Worm (Caenorhabditis elegans): ENCODE data around the gene srxa-4.

The srxa-4 gene

DNA sequence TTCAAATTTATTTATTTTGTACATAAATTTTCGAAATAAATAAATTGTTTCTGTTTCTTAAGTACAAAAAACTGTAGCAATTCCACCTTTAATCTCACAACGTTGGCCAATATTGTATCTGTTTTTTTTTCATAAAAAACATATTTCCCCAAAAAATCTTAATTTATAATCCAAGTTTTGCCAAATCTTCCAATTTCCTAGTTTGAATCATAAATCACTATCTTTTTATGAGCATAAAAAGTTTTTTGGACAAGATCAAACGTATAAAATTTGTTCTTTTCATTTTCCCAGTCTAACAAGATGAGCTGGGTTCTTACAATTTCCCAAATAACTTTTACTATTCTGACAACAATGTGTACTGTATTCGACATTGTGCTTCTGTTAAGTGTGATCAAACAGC is at the start of gene srxa-4:
Gene srxa-4, plus strand, starts transcription at position 301 of the 400 bp plus-strand sequence.
- TF ChIP-seq egl-5 (tag; optimal IDR thresholded peaks at IDR 0.05) (no peak), nhr-43 (tag; optimal IDR thresholded peaks at IDR 0.05; ENCODE audit: poor library complexity, severe bottlenecking) (no peak), elt-1 (tag; optimal IDR thresholded peaks at IDR 0.05) (no peak), ceh-16 (tag; optimal IDR thresholded peaks at IDR 0.05) (no peak), ztf-4 (tag; optimal IDR thresholded peaks at IDR 0.05) (no peak), lin-15B (tag; optimal IDR thresholded peaks at IDR 0.05) (no peak), egl-27 (tag; optimal IDR thresholded peaks at IDR 0.05) (no peak), sea-2 (GFP tag; optimal IDR thresholded peaks at IDR 0.05) (no peak), unc-62 (GFP tag; optimal IDR thresholded peaks at IDR 0.05) (no peak), hmg-11 (tag; optimal IDR thresholded peaks at IDR 0.05) (no peak), pha-4 (tag; optimal IDR thresholded peaks at IDR 0.05) (no peak), nhr-12 (tag; optimal IDR thresholded peaks at IDR 0.05) (no peak), nhr-67 (tag; optimal IDR thresholded peaks at IDR 0.05) (no peak)

DNA sequence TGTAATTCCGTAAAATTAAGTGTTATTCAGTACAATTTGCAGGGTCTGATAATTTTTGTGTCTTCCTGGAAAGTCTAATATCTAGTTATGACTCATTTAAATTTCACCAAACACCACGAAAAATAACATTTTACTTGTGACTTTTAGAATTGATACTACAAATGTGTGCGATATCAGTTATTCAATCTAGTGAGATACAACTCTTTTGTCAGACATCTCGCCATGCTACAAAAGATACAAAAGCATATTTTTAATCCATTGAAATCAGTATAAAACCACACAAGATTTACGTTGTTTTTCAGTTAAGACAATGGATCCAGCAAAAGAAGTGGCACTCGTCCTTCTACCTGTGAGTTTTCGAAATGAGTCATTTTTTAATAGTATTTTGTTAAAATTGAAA is 46.2 kb upstream of the srxa-4 start, which contains the start of gene srx-56:
Gene srx-56, plus strand, starts transcription at position 301 of the 400 bp plus-strand sequence.
- no peak for TF ChIP-seq unc-62 (GFP tag; optimal IDR thresholded peaks at IDR 0.05)
- TF ChIP-seq jun-1 (tag; optimal IDR thresholded peaks at IDR 0.05), result no peak
- no peak for TF ChIP-seq nhr-67 (tag; optimal IDR thresholded peaks at IDR 0.05)
- no peak for TF ChIP-seq lsy-12 (tag; optimal IDR thresholded peaks at IDR 0.05)
- TF ChIP-seq nhr-25 (tag; optimal IDR thresholded peaks at IDR 0.05), result no peak
- no peak for TF ChIP-seq fos-1 (tag; optimal IDR thresholded peaks at IDR 0.05)
- no peak for TF ChIP-seq fkh-2 (tag; optimal IDR thresholded peaks at IDR 0.05)
- no peak for TF ChIP-seq elt-3 (tag; optimal IDR thresholded peaks at IDR 0.05)
- no peak for TF ChIP-seq egl-27 (tag; optimal IDR thresholded peaks at IDR 0.05)
- TF ChIP-seq pha-4 (tag; optimal IDR thresholded peaks at IDR 0.05), result no peak
- no peak for TF ChIP-seq nhr-237 (tag; optimal IDR thresholded peaks at IDR 0.05)

DNA sequence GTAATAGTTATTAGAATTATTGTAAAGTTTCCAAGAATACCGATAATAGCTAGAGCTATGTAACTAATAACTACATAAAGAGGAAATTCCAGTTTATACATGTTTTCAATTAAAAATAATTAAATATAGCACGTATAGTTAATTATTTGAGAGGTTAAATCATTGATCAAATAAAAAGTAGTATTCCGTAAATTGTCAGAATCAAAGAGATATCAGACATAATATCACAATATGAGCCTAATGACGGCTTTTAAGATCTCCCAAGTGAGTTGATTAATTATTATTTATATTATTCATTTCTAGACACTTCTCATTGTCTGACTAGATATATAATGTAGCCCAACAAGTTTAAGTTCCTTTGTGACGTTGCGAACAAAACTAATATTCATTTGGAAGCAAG is 40.9 kb upstream of the srxa-4 start, which contains the start of gene srsx-24:
Gene srsx-24, minus strand, starts transcription at position 101 of the 400 bp plus-strand sequence.
- TF ChIP-seq nhr-77 (tag; optimal IDR thresholded peaks at IDR 0.05) (no peak), jun-1 (tag; optimal IDR thresholded peaks at IDR 0.05) (no peak), fos-1 (tag; optimal IDR thresholded peaks at IDR 0.05) (no peak), eor-1 (tag; optimal IDR thresholded peaks at IDR 0.05) (no peak), pha-4 (tag; optimal IDR thresholded peaks at IDR 0.05) (no peak), elt-1 (tag; optimal IDR thresholded peaks at IDR 0.05) (no peak), ceh-82 (tag; optimal IDR thresholded peaks at IDR 0.05) (no peak), hmg-11 (tag; optimal IDR thresholded peaks at IDR 0.05) (no peak), unc-62 (GFP tag; optimal IDR thresholded peaks at IDR 0.05) (no peak), skn-1 (tag; optimal IDR thresholded peaks at IDR 0.05) (no peak), nhr-237 (tag; optimal IDR thresholded peaks at IDR 0.05) (no peak), ZK546.5 (tag; optimal IDR thresholded peaks at IDR 0.05) (no peak), ceh-9 (tag; optimal IDR thresholded peaks at IDR 0.05) (no peak), egl-5 (tag; optimal IDR thresholded peaks at IDR 0.05) (no peak), egl-27 (tag; optimal IDR thresholded peaks at IDR 0.05) (no peak), unc-39 (tag; optimal IDR thresholded peaks at IDR 0.05) (no peak)

DNA sequence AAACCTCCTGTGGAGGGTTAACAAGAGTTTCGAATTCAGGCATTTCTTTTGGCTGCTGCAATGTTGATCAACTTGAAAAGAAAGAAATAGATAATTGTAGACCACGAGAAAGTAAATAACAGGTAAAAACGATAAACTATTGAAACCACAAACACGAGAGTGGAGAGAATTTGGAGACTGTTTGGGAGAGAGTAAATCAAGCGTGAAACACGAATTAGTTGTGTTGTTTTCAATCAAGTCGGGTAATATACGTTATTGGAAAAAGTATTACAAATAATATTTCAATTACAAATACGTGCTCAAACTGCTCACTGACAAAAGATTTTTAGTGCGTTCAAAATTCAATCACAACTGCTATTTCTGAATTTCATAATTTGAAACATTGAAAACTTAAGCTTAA is 39.3 kb upstream of the srxa-4 start, which contains the start of gene C03G6.17:
Gene C03G6.17, minus strand, starts transcription at position 101 of the 400 bp plus-strand sequence.
- no peak for TF ChIP-seq daf-12 (tag; optimal IDR thresholded peaks at IDR 0.05)
- no peak for TF ChIP-seq nhr-23 (tag; optimal IDR thresholded peaks at IDR 0.05)
- TF ChIP-seq sea-2 (GFP tag; optimal IDR thresholded peaks at IDR 0.05), result no peak
- no peak for TF ChIP-seq ztf-11 (tag; optimal IDR thresholded peaks at IDR 0.05)
- TF ChIP-seq lin-15B (tag; optimal IDR thresholded peaks at IDR 0.05), result no peak
- TF ChIP-seq nhr-12 (tag; optimal IDR thresholded peaks at IDR 0.05), result no peak
- TF ChIP-seq egl-27 (tag; optimal IDR thresholded peaks at IDR 0.05), result no peak
- TF ChIP-seq aly-2 (tag; optimal IDR thresholded peaks at IDR 0.05), result no peak
- TF ChIP-seq nhr-67 (tag; optimal IDR thresholded peaks at IDR 0.05), result no peak
- no peak for TF ChIP-seq nhr-28 (tag; optimal IDR thresholded peaks at IDR 0.05)

DNA sequence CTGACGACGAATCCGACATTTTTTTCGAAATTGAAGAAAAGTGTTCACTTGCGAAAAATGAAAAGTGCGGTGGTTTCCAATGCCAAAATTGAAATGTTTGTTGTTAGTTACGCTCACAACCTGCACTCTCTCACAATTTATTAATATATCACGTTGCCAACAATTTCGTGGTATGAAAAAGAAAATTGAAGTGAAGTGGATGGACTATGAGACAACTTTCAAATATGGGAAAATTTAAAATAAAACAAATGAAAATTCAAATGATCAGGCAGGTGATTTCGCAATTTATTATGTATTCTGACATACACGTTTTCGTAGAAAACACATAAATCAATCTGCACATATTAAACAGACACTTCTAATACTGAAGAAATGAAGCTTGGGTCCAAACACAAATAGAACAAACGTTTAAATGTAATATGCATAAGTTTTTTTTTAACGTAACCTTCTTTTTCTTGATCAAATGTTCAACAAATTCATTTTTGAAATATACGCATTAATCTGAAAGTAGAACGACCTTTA is 34.1 kb upstream of the srxa-4 start, which contains the start of gene srp-6:
Gene srp-6, minus strand, starts transcription at position 51 of the 522 bp plus-strand sequence.
- TF ChIP-seq ceh-16 (tag; optimal IDR thresholded peaks at IDR 0.05), result no peak
- peak; percentile 1 for TF ChIP-seq pha-4 (tag; optimal IDR thresholded peaks at IDR 0.05)
- TF ChIP-seq mdl-1 (tag; optimal IDR thresholded peaks at IDR 0.05), result no peak

All from whole organism, L3 larva.